Worm (Caenorhabditis elegans): Measurements from ENCODE around the gene ing-3.
A peak's percentile ranks its signal among the peaks of the same experiment; 100 is the strongest.

ce11 chrII:13830255-13830654 is 45.6 kb upstream of the ing-3 start, which contains the start of gene F08G2.4:
- TF ChIP-seq somi-1 (GFP tag; optimal IDR thresholded peaks at IDR 0.05) (no peak), F49E8.2 (tag; optimal IDR thresholded peaks at IDR 0.05; ENCODE audit: insufficient read depth) (no peak), F10E7.11 (tag; optimal IDR thresholded peaks at IDR 0.05) (no peak), ceh-40 (GFP tag; IDR thresholded peaks at IDR 0.05) (no peak), nhr-179 (tag; optimal IDR thresholded peaks at IDR 0.05) (no peak), snpc-4 (GFP tag; optimal IDR thresholded peaks at IDR 0.05) (no peak), snpc-4 (tag; optimal IDR thresholded peaks at IDR 0.05) (peak in 2 of 4 experiments; percentile 41 to 69), rec-8 (tag; optimal IDR thresholded peaks at IDR 0.05) (no peak)

All from whole organism, young adult.